Worm (Caenorhabditis elegans) whole organism, L4 larva: ENCODE measurements around the gene str-182.

ENCODE experiments used
- Y5F2A.4 ChIP-seq: fragments of 200-800 bp; sonication (Bioruptor generic); optimal IDR thresholded peaks from 2 replicates; lab custom pipeline; 2018; ENCODE audit warnings: mild to moderate bottlenecking, missing genetic modification characterization, missing compliant biosample characterization
- nhr-28 ChIP-seq: fragments of 150-350 bp; optimal IDR thresholded peaks from 2 replicates; lab custom pipeline; 2014; ENCODE audit warnings: missing biosample characterization, missing genetic modification characterization

DNA sequence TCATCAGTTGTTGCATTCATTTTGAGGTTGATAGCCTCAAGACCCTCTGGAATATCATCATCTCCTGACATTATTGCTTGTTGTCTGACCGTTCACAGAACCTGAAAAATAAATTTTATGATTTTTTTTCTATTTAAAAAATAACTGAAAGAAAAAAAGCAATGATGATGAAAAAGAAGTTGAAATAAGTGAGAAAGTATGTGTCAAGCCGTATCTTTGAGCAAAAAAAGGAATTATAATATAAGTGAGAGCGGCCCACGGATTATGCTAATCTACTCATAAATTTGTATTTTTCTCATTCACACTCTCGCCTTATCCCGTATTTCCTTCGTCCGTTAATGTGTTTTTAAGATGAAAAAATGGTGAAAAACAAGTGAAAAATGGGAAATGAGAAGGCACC lies 37.0 kb upstream of the str-182 start, which contains the start of gene ric-4:
- TF ChIP-seq Y5F2A.4 (GFP tag; lab: Kevin White, UChicago): no peak
- no peak for TF ChIP-seq nhr-28 (tag; lab: Kevin White, UChicago)
